Worm (Caenorhabditis elegans) whole organism, young adult: ENCODE data around the gene Y54F10AM.11.

Source experiments
- F37B4.10 ChIP-seq: fragments of 200-800 bp; sonication (Bioruptor generic); IDR thresholded peaks from 2 replicates; pipeline ENCODE4 v1.3.6; 2022; ENCODE audit warnings: missing genetic modification characterization, missing compliant biosample characterization
- athp-1 ChIP-seq: sonication (generic microtip); optimal IDR thresholded peaks from 2 replicates; lab custom pipeline; 2017; ENCODE audit warnings: mild to moderate bottlenecking, missing genetic modification characterization, missing compliant biosample characterization
- hsf-1 ChIP-seq: fragments of 200-800 bp; sonication (Bioruptor generic); IDR thresholded peaks from 2 replicates; pipeline ENCODE4 v1.3.6; 2022; ENCODE audit warnings: missing genetic modification reagents, missing genetic modification characterization, missing compliant biosample characterization
- unc-130 ChIP-seq: sonication (generic microtip); optimal IDR thresholded peaks from 2 replicates; lab custom pipeline; 2016; ENCODE audit warnings: missing genetic modification reagents, missing genetic modification characterization, missing compliant biosample characterization
- ztf-28 ChIP-seq: fragments of 200-800 bp; sonication (Bioruptor generic); IDR thresholded peaks from 2 replicates; pipeline ENCODE4 v1.3.6; 2022; ENCODE audit warnings: missing genetic modification reagents, missing genetic modification characterization, missing compliant biosample characterization

- no peak for TF ChIP-seq athp-1
- no peak for TF ChIP-seq ztf-28 (GFP tag; lab: Robert Waterston, UW)
- TF ChIP-seq F37B4.10 (GFP tag; lab: Robert Waterston, UW): no peak
- no peak for TF ChIP-seq unc-130 (GFP tag; lab: Kevin White, UChicago)
- TF ChIP-seq hsf-1 (GFP tag; lab: Robert Waterston, UW): no peak
These were observed 3.0 kb downstream of the Y54F10AM.11 start for ce11 chrIII:2560763-2561162.
